Worm (Caenorhabditis elegans) whole organism, L1 larva: ENCODE measurements around the gene F09A5.3.
A peak's percentile ranks its signal among the peaks of the same experiment; 100 is the strongest.

Source experiments
- C04F5.9 ChIP-seq: sonication (generic microtip); optimal IDR thresholded peaks from 2 replicates; lab custom pipeline; 2016; ENCODE audit warnings: missing genetic modification characterization, missing compliant biosample characterization
- C16A3.4 ChIP-seq: fragments of 150-350 bp; optimal IDR thresholded peaks from 2 replicates; lab custom pipeline; 2014; ENCODE audit warnings: missing biosample characterization, missing genetic modification characterization
- F16B12.6 ChIP-seq: fragments of 150-350 bp; optimal IDR thresholded peaks from 2 replicates; lab custom pipeline; 2014; ENCODE audit warnings: missing biosample characterization, missing genetic modification characterization
- Y116A8C.19 ChIP-seq: sonication (generic microtip); optimal IDR thresholded peaks from 2 replicates; lab custom pipeline; 2016; ENCODE audit warnings: missing compliant biosample characterization, missing genetic modification characterization, borderline replicate concordance
- ama-1 ChIP-seq: fragments of 150-350 bp; optimal IDR thresholded peaks from 2 replicates; lab custom pipeline; 2014
- blmp-1 ChIP-seq: fragments of 150-350 bp; optimal IDR thresholded peaks from 2 replicates; lab custom pipeline; 2014; ENCODE audit warnings: missing biosample characterization, missing genetic modification characterization
- ceh-63 ChIP-seq: fragments of 200-800 bp; sonication (Bioruptor generic); optimal IDR thresholded peaks from 2 replicates; lab custom pipeline; 2018; ENCODE audit warnings: mild to moderate bottlenecking, missing genetic modification characterization, missing compliant biosample characterization
- ceh-82 ChIP-seq, 3 experiments: fragments of 150-350 bp in 1 of 3; sonication (generic microtip) in 2 of 3; optimal IDR thresholded peaks; 2 replicates each; lab custom pipeline; 2014 to 2017; ENCODE audit warnings: missing biosample characterization in 3 of 3, missing genetic modification characterization in 3 of 3
- dpl-1 ChIP-seq, 3 experiments: fragments of 150-350 bp in 2 of 3; sonication (generic microtip) in 1 of 3; optimal IDR thresholded peaks; 2 replicates each; lab custom pipeline; 2014 to 2017; ENCODE audit warnings: missing biosample characterization in 3 of 3, missing genetic modification characterization in 3 of 3, missing genetic modification reagents in 3 of 3
- dsc-1 ChIP-seq: sonication (generic microtip); optimal IDR thresholded peaks from 2 replicates; lab custom pipeline; 2016; ENCODE audit warnings: mild to moderate bottlenecking, missing genetic modification characterization, missing compliant biosample characterization
- egl-27 ChIP-seq, 2 experiments: fragments of 150-350 bp in 1 of 2; sonication (generic microtip); optimal IDR thresholded peaks; 3 replicates each; lab custom pipeline; 2017 to 2018; ENCODE audit warnings: missing biosample characterization in 2 of 2, missing genetic modification characterization in 2 of 2, missing genetic modification reagents in 2 of 2
- elt-3 ChIP-seq, 6 experiments: fragments of 150-350 bp in 1 of 6; sonication (generic microtip); optimal IDR thresholded peaks; 2 replicates each; lab custom pipeline; 2017 to 2018; ENCODE audit warnings: missing biosample characterization in 6 of 6, missing genetic modification characterization in 6 of 6, inconsistent platforms in 1 of 6
- fos-1 ChIP-seq: fragments of 150-350 bp; optimal IDR thresholded peaks from 2 replicates; lab custom pipeline; 2014; ENCODE audit warnings: missing biosample characterization, missing genetic modification characterization
- grh-1 ChIP-seq: fragments of 200-800 bp; sonication (Bioruptor generic); IDR thresholded peaks from 2 replicates; pipeline ENCODE4 v1.3.6; 2022; ENCODE audit warnings: missing genetic modification reagents, missing genetic modification characterization, missing compliant biosample characterization
- hlh-4 ChIP-seq: sonication (generic microtip); optimal IDR thresholded peaks from 2 replicates; lab custom pipeline; 2016; ENCODE audit warnings: mild to moderate bottlenecking, missing genetic modification characterization, missing compliant biosample characterization
- irx-1 ChIP-seq: sonication (generic microtip); optimal IDR thresholded peaks from 2 replicates; lab custom pipeline; 2016; ENCODE audit warnings: missing genetic modification characterization, missing compliant biosample characterization
- lin-13 ChIP-seq: fragments of 150-350 bp; optimal IDR thresholded peaks from 2 replicates; lab custom pipeline; 2014; ENCODE audit warnings: missing biosample characterization, missing genetic modification reagents, missing genetic modification characterization
- lin-14 ChIP-seq: fragments of 200-800 bp; sonication (Bioruptor generic); optimal IDR thresholded peaks from 2 replicates; lab custom pipeline; 2018; ENCODE audit warnings: mild to moderate bottlenecking, missing genetic modification characterization, moderate library complexity, missing compliant biosample characterization
- lin-15B ChIP-seq: fragments of 150-350 bp; sonication (generic microtip); optimal IDR thresholded peaks from 3 replicates; lab custom pipeline; 2014; ENCODE audit warnings: missing biosample characterization, missing genetic modification characterization
- lin-35 ChIP-seq, 2 experiments: fragments of 150-350 bp; optimal IDR thresholded peaks; 2 replicates each; lab custom pipeline; 2014; ENCODE audit warnings: missing biosample characterization in 2 of 2, missing genetic modification characterization in 2 of 2, missing genetic modification reagents in 2 of 2
- lin-39 ChIP-seq: fragments of 150-350 bp; optimal IDR thresholded peaks from 2 replicates; lab custom pipeline; 2014; ENCODE audit warnings: missing biosample characterization, missing genetic modification reagents, missing genetic modification characterization
- lir-3 ChIP-seq: sonication (generic microtip); optimal IDR thresholded peaks from 2 replicates; lab custom pipeline; 2016; ENCODE audit warnings: mild to moderate bottlenecking, missing genetic modification characterization, moderate library complexity, missing compliant biosample characterization; ENCODE audit not compliant: poor library complexity
- lsy-2 ChIP-seq, 2 experiments: fragments of 150-350 bp; optimal IDR thresholded peaks; 2 replicates each; lab custom pipeline; 2014; ENCODE audit warnings: missing biosample characterization in 2 of 2, missing genetic modification characterization in 2 of 2
- mdl-1 ChIP-seq, 2 experiments: fragments of 150-350 bp; optimal IDR thresholded peaks; 2 replicates each; lab custom pipeline; 2014 to 2017; ENCODE audit warnings: missing biosample characterization in 2 of 2, missing genetic modification characterization in 2 of 2, inconsistent platforms in 1 of 2
- mep-1 ChIP-seq: fragments of 150-350 bp; optimal IDR thresholded peaks from 2 replicates; lab custom pipeline; 2014; ENCODE audit warnings: missing biosample characterization, missing genetic modification characterization
- nhr-11 ChIP-seq: fragments of 150-350 bp; optimal IDR thresholded peaks from 2 replicates; lab custom pipeline; 2014; ENCODE audit warnings: missing biosample characterization, missing genetic modification characterization
- nhr-12 ChIP-seq: sonication (generic microtip); optimal IDR thresholded peaks from 2 replicates; lab custom pipeline; 2017; ENCODE audit warnings: missing biosample characterization, missing genetic modification characterization
- nhr-19 ChIP-seq: fragments of 200-800 bp; sonication (Bioruptor generic); conservative IDR thresholded peaks from 2 replicates; pipeline ENCODE4 v1.3.6; 2022; ENCODE audit warnings: missing genetic modification characterization, missing compliant biosample characterization
- nhr-20 ChIP-seq: sonication (generic microtip); optimal IDR thresholded peaks from 2 replicates; lab custom pipeline; 2016; ENCODE audit warnings: mild to moderate bottlenecking, missing genetic modification characterization, missing compliant biosample characterization
- nhr-71 ChIP-seq: sonication (generic microtip); optimal IDR thresholded peaks from 2 replicates; lab custom pipeline; 2016; ENCODE audit warnings: mild to moderate bottlenecking, missing genetic modification characterization, moderate library complexity, missing compliant biosample characterization
- nhr-76 ChIP-seq: sonication (generic microtip); optimal IDR thresholded peaks from 2 replicates; lab custom pipeline; 2017; ENCODE audit warnings: missing biosample characterization, missing genetic modification characterization
- nhr-85 ChIP-seq: sonication (generic microtip); peaks from one replicate; lab custom pipeline; 2016; ENCODE audit warnings: missing genetic modification characterization, inconsistent platforms, missing compliant biosample characterization
- nhr-90 ChIP-seq: sonication (generic microtip); optimal IDR thresholded peaks from 2 replicates; lab custom pipeline; 2016; ENCODE audit warnings: mild to moderate bottlenecking, missing genetic modification characterization, missing compliant biosample characterization; ENCODE audit not compliant: poor library complexity
- pag-3 ChIP-seq: sonication (generic microtip); optimal IDR thresholded peaks from 2 replicates; lab custom pipeline; 2017; ENCODE audit warnings: missing genetic modification characterization, mild to moderate bottlenecking, missing compliant biosample characterization, antibody characterized with exemption, borderline replicate concordance; ENCODE audit not compliant: insufficient read depth
- pax-3 ChIP-seq: fragments of 200-800 bp; sonication (Bioruptor generic); optimal IDR thresholded peaks from 2 replicates; lab custom pipeline; 2018; ENCODE audit warnings: mild to moderate bottlenecking, missing genetic modification characterization, moderate library complexity, missing compliant biosample characterization
- pqm-1 ChIP-seq: sonication (generic microtip); optimal IDR thresholded peaks from 3 replicates; lab custom pipeline; 2017; ENCODE audit warnings: missing biosample characterization, missing genetic modification characterization
- rnt-1 ChIP-seq: sonication (generic microtip); optimal IDR thresholded peaks from 2 replicates; lab custom pipeline; 2016; ENCODE audit warnings: mild to moderate bottlenecking, missing genetic modification characterization, moderate library complexity, missing compliant biosample characterization
- snu-23 ChIP-seq: sonication (generic microtip); optimal IDR thresholded peaks from 2 replicates; lab custom pipeline; 2016; ENCODE audit warnings: missing genetic modification characterization, missing compliant biosample characterization
- sptf-1 ChIP-seq: fragments of 150-350 bp; optimal IDR thresholded peaks from 2 replicates; lab custom pipeline; 2014; ENCODE audit warnings: missing biosample characterization, missing genetic modification characterization
- tbx-2 ChIP-seq: sonication (generic microtip); optimal IDR thresholded peaks from 2 replicates; lab custom pipeline; 2016; ENCODE audit warnings: missing genetic modification characterization, missing compliant biosample characterization
- tlp-1 ChIP-seq: fragments of 150-350 bp; optimal IDR thresholded peaks from 2 replicates; lab custom pipeline; 2014; ENCODE audit warnings: missing biosample characterization, missing genetic modification characterization
- unc-86 ChIP-seq: sonication (generic microtip); optimal IDR thresholded peaks from 2 replicates; lab custom pipeline; 2016; ENCODE audit warnings: missing genetic modification characterization, missing compliant biosample characterization
- xbp-1 ChIP-seq: sonication (generic microtip); optimal IDR thresholded peaks from 2 replicates; lab custom pipeline; 2016; ENCODE audit warnings: missing genetic modification characterization, missing compliant biosample characterization
- zip-4 ChIP-seq: fragments of 200-800 bp; sonication (Bioruptor generic); optimal IDR thresholded peaks from 2 replicates; lab custom pipeline; 2018; ENCODE audit warnings: mild to moderate bottlenecking, missing genetic modification characterization, moderate library complexity, missing compliant biosample characterization
- ztf-4 ChIP-seq: fragments of 150-350 bp; optimal IDR thresholded peaks from 2 replicates; lab custom pipeline; 2014; ENCODE audit warnings: missing biosample characterization, missing genetic modification characterization

The F09A5.3 gene

DNA sequence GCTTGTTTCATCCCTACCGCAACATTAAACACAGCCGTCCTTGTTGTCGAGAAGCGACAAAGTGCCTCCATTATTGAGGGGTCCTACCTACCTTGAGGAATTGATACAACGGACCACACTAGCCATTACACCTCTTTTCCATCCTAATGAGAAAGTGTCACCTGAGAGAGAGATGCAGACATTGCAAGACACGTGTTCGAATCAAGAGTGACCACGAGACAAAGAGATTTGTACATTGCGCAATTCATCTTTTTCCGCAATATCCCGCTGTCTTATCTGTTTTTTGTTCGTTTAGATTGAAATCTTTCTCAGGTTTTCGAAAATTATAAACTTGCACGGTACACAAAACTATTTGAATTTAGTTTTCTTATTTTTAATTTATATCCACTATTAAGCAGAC is 27.7 kb downstream of the F09A5.3 start (continued):
- TF ChIP-seq mep-1 (tag; lab: Kevin White, UChicago) (peak; percentile 77), tbx-2 (no peak), pqm-1 (tag; lab: Kevin White, UChicago) (no peak), lir-3 (tag; lab: Kevin White, UChicago) (peak; percentile 45), hlh-4 (tag; lab: Kevin White, UChicago) (no peak), grh-1 (GFP tag; lab: Robert Waterston, UW) (no peak), ceh-63 (no peak), nhr-20 (tag; lab: Kevin White, UChicago) (peak; percentile 73), fos-1 (tag; lab: Kevin White, UChicago) (no peak), lin-15B (tag; lab: Kevin White, UChicago) (no peak), C16A3.4 (tag; lab: Kevin White, UChicago) (peak; percentile 49), lin-35 (GFP tag; optimal IDR thresholded peaks at IDR 0.05; lab: Kevin White, UChicago) (peak; percentile 17 to 55), rnt-1 (tag; lab: Kevin White, UChicago) (peak; percentile 79), pax-3 (tag; lab: Kevin White, UChicago) (no peak), lsy-2 (tag; optimal IDR thresholded peaks at IDR 0.05; lab: Kevin White, UChicago) (peak; percentile 39 to 41), nhr-19 (GFP tag; lab: Robert Waterston, UW) (peak; percentile 53), F16B12.6 (no peak), elt-3 (tag; optimal IDR thresholded peaks at IDR 0.05; lab: Kevin White, UChicago) (peak in 1 of 6 experiments; percentile 15), xbp-1 (tag; lab: Kevin White, UChicago) (peak; percentile 39), egl-27 (tag; optimal IDR thresholded peaks at IDR 0.05; lab: Kevin White, UChicago) (peak in 1 of 2 experiments; percentile 15), sptf-1 (no peak), dpl-1 (GFP tag; optimal IDR thresholded peaks at IDR 0.05; lab: Kevin White, UChicago) (no peak), ama-1 (lab: Kevin White, UChicago) (no peak), mdl-1 (tag; optimal IDR thresholded peaks at IDR 0.05; lab: Kevin White, UChicago) (peak in 1 of 2 experiments; percentile 92), lin-13 (no peak), nhr-90 (tag; lab: Kevin White, UChicago) (peak; percentile 45)

DNA sequence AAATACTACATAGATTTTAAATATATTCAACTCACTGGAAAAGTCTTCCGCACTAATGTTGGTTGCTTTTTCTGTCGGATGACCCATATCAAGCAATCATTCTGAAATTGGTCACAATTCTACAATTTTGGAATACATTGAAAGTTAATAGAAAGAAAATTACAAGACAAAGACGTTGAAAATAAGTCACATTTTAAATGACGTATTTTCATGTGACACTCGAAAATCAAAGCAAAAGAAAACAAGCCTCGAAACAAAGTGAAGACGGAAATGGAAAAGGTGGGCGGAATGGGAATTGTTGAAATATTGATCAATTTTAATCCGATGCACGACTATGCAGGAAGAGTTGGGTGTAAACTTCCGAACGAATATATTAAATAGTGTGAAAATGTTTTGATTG is 28.6 kb downstream of the F09A5.3 start, which contains the start of gene mob-2:
TSS of gene mob-2 (minus strand) at position 101 of the 400 bp plus-strand sequence.
- TF ChIP-seq Y116A8C.19 (tag; lab: Kevin White, UChicago) (no peak), zip-4 (no peak), C04F5.9 (tag; lab: Kevin White, UChicago) (no peak), dsc-1 (tag; lab: Kevin White, UChicago) (peak; percentile 27), irx-1 (tag; lab: Kevin White, UChicago) (no peak), tlp-1 (tag; lab: Kevin White, UChicago) (no peak), nhr-19 (GFP tag; lab: Robert Waterston, UW) (no peak), unc-86 (tag; lab: Kevin White, UChicago) (no peak), nhr-71 (peak; percentile 26), dpl-1 (GFP tag; optimal IDR thresholded peaks at IDR 0.05; lab: Kevin White, UChicago) (no peak), ztf-4 (tag; lab: Kevin White, UChicago) (no peak), nhr-11 (tag; lab: Kevin White, UChicago) (no peak), mdl-1 (tag; optimal IDR thresholded peaks at IDR 0.05; lab: Kevin White, UChicago) (no peak), pag-3 (tag; lab: Kevin White, UChicago) (no peak), nhr-85 (tag; lab: Kevin White, UChicago) (peak; percentile 26), grh-1 (GFP tag; lab: Robert Waterston, UW) (no peak), nhr-76 (no peak), ceh-82 (tag; optimal IDR thresholded peaks at IDR 0.05; lab: Kevin White, UChicago) (no peak), tbx-2 (no peak), snu-23 (GFP tag; lab: Kevin White, UChicago) (peak; percentile 17), lin-39 (tag; lab: Kevin White, UChicago) (no peak), F16B12.6 (no peak), lin-35 (GFP tag; optimal IDR thresholded peaks at IDR 0.05; lab: Kevin White, UChicago) (peak in 1 of 2 experiments; percentile 19), nhr-90 (tag; lab: Kevin White, UChicago) (no peak), lin-14 (GFP tag; lab: Kevin White, UChicago) (peak; percentile 18), nhr-12 (tag; lab: Kevin White, UChicago) (no peak), blmp-1 (tag; lab: Kevin White, UChicago) (peak; percentile 31)
